Worm (Caenorhabditis elegans): ENCODE results near the gene Y45F10C.6.

- no peak for TF ChIP-seq ces-1 (GFP tag; optimal IDR thresholded peaks at IDR 0.05)
- TF ChIP-seq pha-4 (tag; optimal IDR thresholded peaks at IDR 0.05) = no peak
- no peak for TF ChIP-seq nhr-28 (tag; optimal IDR thresholded peaks at IDR 0.05)
- no peak for TF ChIP-seq elt-3 (tag; optimal IDR thresholded peaks at IDR 0.05)
- TF ChIP-seq blmp-1 (tag; optimal IDR thresholded peaks at IDR 0.05) = no peak
- no peak for TF ChIP-seq lin-13 (tag; optimal IDR thresholded peaks at IDR 0.05)
- no peak for TF ChIP-seq nhr-12 (tag; optimal IDR thresholded peaks at IDR 0.05)
These were observed 37.3 kb downstream of the Y45F10C.6 start, which contains the start of gene T23G4.2 for ce11 chrIV:13689302-13689880.

Data from whole organism, mixed stage, embryonic.